Fruit fly (Drosophila melanogaster) whole organism, embryonic: ENCODE data around the gene CG7685.

ENCODE experiments used
- Aef1 ChIP-seq: fragments of 200-800 bp; sonication (Bioruptor generic); IDR thresholded peaks from 3 replicates; pipeline ENCODE4 v1.3.6; 2022; ENCODE audit warnings: missing biosample characterization, missing genetic modification characterization
- Atf6 ChIP-seq: fragments of 200-800 bp; sonication (Bioruptor generic); IDR thresholded peaks from 2 replicates; pipeline ENCODE4 v1.3.6; 2022; ENCODE audit warnings: missing biosample characterization, missing genetic modification characterization
- Bdp1 ChIP-seq: fragments of 200-800 bp; sonication (Bioruptor generic); optimal IDR thresholded peaks from 3 replicates; lab custom pipeline; 2016; ENCODE audit warnings: missing biosample characterization, missing genetic modification characterization
- Bgb ChIP-seq: fragments of 200-800 bp; sonication (Bioruptor generic); IDR thresholded peaks from 2 replicates; pipeline ENCODE4 v1.3.6; 2022; ENCODE audit warnings: missing biosample characterization, missing genetic modification characterization; ENCODE audit not compliant: partially characterized antibody
- Bteb2 ChIP-seq: fragments of 200-800 bp; sonication (Bioruptor generic); optimal IDR thresholded peaks from 2 replicates; lab custom pipeline; 2016; ENCODE audit warnings: missing biosample characterization, missing genetic modification characterization
- CG10274 ChIP-seq: fragments of 200-800 bp; sonication (Bioruptor generic); optimal IDR thresholded peaks from 3 replicates; lab custom pipeline; 2017; ENCODE audit warnings: missing biosample characterization, mild to moderate bottlenecking, missing genetic modification characterization
- CG10654 ChIP-seq: fragments of 200-800 bp; sonication (Bioruptor generic); optimal IDR thresholded peaks from 2 replicates; lab custom pipeline; 2016; ENCODE audit warnings: missing biosample characterization, missing genetic modification characterization
- CG12104 ChIP-seq: fragments of 200-800 bp; sonication (Bioruptor generic); optimal IDR thresholded peaks from 3 replicates; lab custom pipeline; 2016; ENCODE audit warnings: missing biosample characterization, missing genetic modification characterization
- CG12942 ChIP-seq: fragments of 200-800 bp; sonication (Bioruptor generic); optimal IDR thresholded peaks from 3 replicates; lab custom pipeline; 2016; ENCODE audit warnings: missing biosample characterization, missing genetic modification characterization
- CG13296 ChIP-seq: fragments of 200-800 bp; sonication (Bioruptor generic); optimal IDR thresholded peaks from 3 replicates; lab custom pipeline; 2018; ENCODE audit warnings: missing biosample characterization, mild to moderate bottlenecking, missing genetic modification characterization
- CG14441 ChIP-seq: fragments of 200-800 bp; sonication (Bioruptor generic); IDR thresholded peaks from 2 replicates; pipeline ENCODE4 v1.3.6; 2022; ENCODE audit warnings: missing biosample characterization, missing genetic modification characterization
- CG14860 ChIP-seq: fragments of 200-800 bp; sonication (Bioruptor generic); IDR thresholded peaks from 3 replicates; pipeline ENCODE4 v1.3.6; 2022; ENCODE audit warnings: missing biosample characterization, missing genetic modification characterization; ENCODE audit not compliant: partially characterized antibody
- CG1603 ChIP-seq: fragments of 200-800 bp; sonication (Bioruptor generic); optimal IDR thresholded peaks from 2 replicates; lab custom pipeline; 2019; ENCODE audit warnings: missing biosample characterization, mild to moderate bottlenecking, missing genetic modification characterization, moderate library complexity
- CG17829 ChIP-seq: fragments of 200-800 bp; optimal IDR thresholded peaks from 2 replicates; lab custom pipeline; 2019; ENCODE audit warnings: missing biosample characterization, mild to moderate bottlenecking, missing genetic modification characterization, moderate library complexity
- CG2199 ChIP-seq: fragments of 200-800 bp; sonication (Bioruptor generic); IDR thresholded peaks from 3 replicates; pipeline ENCODE4 v1.3.6; 2022; ENCODE audit warnings: missing biosample characterization, missing genetic modification characterization
- CG30431 ChIP-seq: fragments of 200-800 bp; sonication (Bioruptor generic); optimal IDR thresholded peaks from 2 replicates; lab custom pipeline; 2017; ENCODE audit warnings: missing biosample characterization, missing genetic modification characterization
- CG34224 ChIP-seq: fragments of 200-800 bp; sonication (Bioruptor generic); IDR thresholded peaks from 3 replicates; pipeline ENCODE4 v1.3.6; 2022; ENCODE audit warnings: missing biosample characterization, missing genetic modification characterization; ENCODE audit not compliant: partially characterized antibody
- CG3995 ChIP-seq: fragments of 200-800 bp; sonication (Bioruptor generic); optimal IDR thresholded peaks from 3 replicates; lab custom pipeline; 2016; ENCODE audit warnings: missing biosample characterization, missing genetic modification characterization
- CG4424 ChIP-seq: fragments of 200-800 bp; sonication (Bioruptor generic); optimal IDR thresholded peaks from 3 replicates; lab custom pipeline; 2016; ENCODE audit warnings: missing biosample characterization, missing genetic modification characterization
- CG6254 ChIP-seq: fragments of 200-800 bp; sonication (Bioruptor generic); optimal IDR thresholded peaks from 3 replicates; lab custom pipeline; 2017; ENCODE audit warnings: mild to moderate bottlenecking, missing biosample characterization, missing genetic modification reagents, missing genetic modification characterization
- CG6654 ChIP-seq: fragments of 200-800 bp; sonication (Bioruptor generic); optimal IDR thresholded peaks from 2 replicates; lab custom pipeline; 2017; ENCODE audit warnings: missing biosample characterization, mild to moderate bottlenecking, missing genetic modification characterization
- CG8765 ChIP-seq: fragments of 200-800 bp; sonication (Bioruptor generic); IDR thresholded peaks from 2 replicates; pipeline ENCODE4 v1.3.6; 2022; ENCODE audit warnings: missing biosample characterization, missing genetic modification characterization
- CG9797 ChIP-seq: fragments of 200-800 bp; sonication (Bioruptor generic); optimal IDR thresholded peaks from 3 replicates; lab custom pipeline; 2018; ENCODE audit warnings: missing biosample characterization, mild to moderate bottlenecking, missing genetic modification characterization
- Dll ChIP-seq: fragments of 200-800 bp; sonication (Bioruptor generic); IDR thresholded peaks from 4 replicates; pipeline ENCODE4 v1.3.6; 2022; ENCODE audit warnings: missing biosample characterization, missing genetic modification characterization; ENCODE audit not compliant: partially characterized antibody
- E2f1 ChIP-seq: fragments of 200-800 bp; sonication (Bioruptor generic); IDR thresholded peaks from 2 replicates; pipeline ENCODE4 v1.3.6; 2022; ENCODE audit warnings: missing biosample characterization, missing genetic modification characterization
- ERR ChIP-seq: fragments of 200-800 bp; sonication (Bioruptor generic); optimal IDR thresholded peaks from 2 replicates; lab custom pipeline; 2016; ENCODE audit warnings: missing biosample characterization, missing genetic modification characterization
- Gsc ChIP-seq: fragments of 200-800 bp; sonication (Bioruptor generic); IDR thresholded peaks from 2 replicates; pipeline ENCODE4 v1.3.6; 2022; ENCODE audit warnings: missing biosample characterization, missing genetic modification characterization
- Gug ChIP-seq: fragments of 200-800 bp; sonication (Bioruptor generic); IDR thresholded peaks from 4 replicates; pipeline ENCODE4 v1.3.6; 2022; ENCODE audit warnings: missing biosample characterization, missing genetic modification characterization
- Med ChIP-seq: fragments of 200-800 bp; sonication (Bioruptor generic); peaks from one replicate; lab custom pipeline; 2016; ENCODE audit warnings: missing biosample characterization, missing genetic modification characterization, mild to moderate bottlenecking, inconsistent platforms, moderate library complexity
- Sox102F ChIP-seq: fragments of 200-800 bp; sonication (Bioruptor generic); optimal IDR thresholded peaks from 2 replicates; lab custom pipeline; 2018; ENCODE audit warnings: missing biosample characterization, mild to moderate bottlenecking, missing genetic modification characterization, moderate library complexity
- TFAM ChIP-seq: fragments of 200-800 bp; sonication (Bioruptor generic); optimal IDR thresholded peaks from 2 replicates; lab custom pipeline; 2017; ENCODE audit warnings: missing biosample characterization, missing genetic modification characterization, inconsistent platforms
- abd-A ChIP-seq: fragments of 200-800 bp; sonication (Bioruptor generic); optimal IDR thresholded peaks from 3 replicates; lab custom pipeline; 2019; ENCODE audit warnings: missing biosample characterization, mild to moderate bottlenecking, missing genetic modification characterization, moderate library complexity
- az2 ChIP-seq: fragments of 200-800 bp; sonication (Bioruptor generic); optimal IDR thresholded peaks from 3 replicates; lab custom pipeline; 2016; ENCODE audit warnings: missing biosample characterization, missing genetic modification characterization
- chn ChIP-seq: fragments of 200-800 bp; sonication (Bioruptor generic); optimal IDR thresholded peaks from 2 replicates; lab custom pipeline; 2016; ENCODE audit warnings: missing biosample characterization, missing genetic modification characterization
- gro ChIP-seq: fragments of 200-800 bp; sonication (Bioruptor generic); optimal IDR thresholded peaks from 2 replicates; lab custom pipeline; 2016; ENCODE audit warnings: missing biosample characterization, missing genetic modification characterization
- gsb ChIP-seq: fragments of 200-800 bp; sonication (Bioruptor generic); IDR thresholded peaks from 2 replicates; pipeline ENCODE4 v1.3.6; 2022; ENCODE audit warnings: missing biosample characterization, missing genetic modification characterization
- inv ChIP-seq: fragments of 200-800 bp; sonication (Bioruptor generic); IDR thresholded peaks from 2 replicates; pipeline ENCODE4 v1.3.6; 2022; ENCODE audit warnings: missing biosample characterization, missing genetic modification characterization; ENCODE audit not compliant: partially characterized antibody
- ken ChIP-seq: fragments of 200-800 bp; sonication (Bioruptor generic); IDR thresholded peaks from 3 replicates; pipeline ENCODE4 v1.3.6; 2022; ENCODE audit warnings: missing biosample characterization, missing genetic modification characterization
- lab ChIP-seq: fragments of 200-800 bp; sonication (Bioruptor generic); optimal IDR thresholded peaks from 3 replicates; lab custom pipeline; 2017; ENCODE audit warnings: missing biosample characterization, missing genetic modification characterization, mild to moderate bottlenecking, moderate library complexity, missing genetic modification reagents
- lbe ChIP-seq: fragments of 200-800 bp; sonication (Bioruptor generic); optimal IDR thresholded peaks from 2 replicates; lab custom pipeline; 2016; ENCODE audit warnings: missing biosample characterization, mild to moderate bottlenecking, missing genetic modification characterization
- maf-S ChIP-seq: fragments of 200-800 bp; sonication (Bioruptor generic); optimal IDR thresholded peaks from 2 replicates; lab custom pipeline; 2016; ENCODE audit warnings: missing biosample characterization, missing genetic modification characterization
- mirr ChIP-seq: fragments of 200-800 bp; sonication (Bioruptor generic); optimal IDR thresholded peaks from 3 replicates; lab custom pipeline; 2018; ENCODE audit warnings: missing biosample characterization, mild to moderate bottlenecking, missing genetic modification characterization
- nom ChIP-seq: fragments of 200-800 bp; sonication (Bioruptor generic); optimal IDR thresholded peaks from 2 replicates; lab custom pipeline; 2017; ENCODE audit warnings: missing biosample characterization, missing genetic modification characterization, mild to moderate bottlenecking, moderate library complexity, missing genetic modification reagents
- tup ChIP-seq: fragments of 200-800 bp; sonication (Bioruptor generic); optimal IDR thresholded peaks from 2 replicates; lab custom pipeline; 2016; ENCODE audit warnings: missing biosample characterization, mild to moderate bottlenecking, missing genetic modification characterization, moderate library complexity
- tx ChIP-seq: fragments of 200-800 bp; sonication (Bioruptor generic); optimal IDR thresholded peaks from 2 replicates; lab custom pipeline; 2016; ENCODE audit warnings: missing biosample characterization, missing genetic modification characterization
- usp ChIP-seq: fragments of >200 bp; optimal IDR thresholded peaks from 2 replicates; lab custom pipeline; 2017; ENCODE audit warnings: missing biosample characterization, missing genetic modification characterization
- wor ChIP-seq: fragments of 200-800 bp; sonication (Bioruptor generic); IDR thresholded peaks from 2 replicates; pipeline ENCODE4 v1.3.6; 2022; ENCODE audit warnings: missing biosample characterization, missing genetic modification characterization
- zf30C ChIP-seq: fragments of 200-800 bp; sonication (Bioruptor generic); optimal IDR thresholded peaks from 3 replicates; lab custom pipeline; 2018; ENCODE audit warnings: missing biosample characterization, mild to moderate bottlenecking, missing genetic modification characterization

Gene CG7685

DNA sequence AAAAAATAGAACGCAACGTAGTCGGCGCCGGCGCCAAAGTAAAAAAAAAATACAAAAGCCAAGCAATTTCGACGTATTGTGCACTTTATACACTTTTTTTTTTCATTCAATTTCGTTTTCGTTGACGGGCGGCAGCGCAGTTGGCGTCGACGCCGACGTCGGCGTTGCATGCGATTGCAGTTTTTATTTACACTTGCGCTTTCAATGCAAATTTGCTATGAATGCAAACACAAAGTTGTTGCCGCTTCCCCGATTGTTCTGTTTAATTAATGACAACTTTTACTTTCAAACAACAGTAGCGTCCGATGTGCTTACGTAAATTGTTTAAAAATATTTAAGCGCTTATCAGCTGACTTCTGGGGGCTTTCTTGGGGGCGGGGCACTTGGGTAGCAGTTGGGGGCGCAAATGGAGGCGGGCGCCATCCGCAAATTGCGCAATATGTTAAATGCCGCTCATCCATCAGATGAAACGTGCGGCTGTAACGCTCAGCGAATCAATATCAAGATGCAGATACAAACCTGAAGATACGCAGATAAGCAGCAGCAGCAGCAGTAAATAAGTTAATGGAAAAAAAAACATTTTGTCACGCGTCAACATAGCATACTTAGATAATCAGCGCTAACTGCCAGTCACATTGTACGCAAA lies 33.6 kb downstream of the CG7685 start (continued):
- TF ChIP-seq CG1603 (tag; lab: Kevin White, UChicago) (peak; percentile 40), gsb (GFP tag; lab: Robert Waterston, UW) (no peak), CG30431 (no peak), E2f1 (no peak), CG3995 (no peak), Aef1 (GFP tag; lab: Robert Waterston, UW) (no peak), Gsc (no peak), az2 (GFP tag; lab: Kevin White, UChicago) (no peak), CG6254 (no peak), mirr (peak; percentile 50)

DNA sequence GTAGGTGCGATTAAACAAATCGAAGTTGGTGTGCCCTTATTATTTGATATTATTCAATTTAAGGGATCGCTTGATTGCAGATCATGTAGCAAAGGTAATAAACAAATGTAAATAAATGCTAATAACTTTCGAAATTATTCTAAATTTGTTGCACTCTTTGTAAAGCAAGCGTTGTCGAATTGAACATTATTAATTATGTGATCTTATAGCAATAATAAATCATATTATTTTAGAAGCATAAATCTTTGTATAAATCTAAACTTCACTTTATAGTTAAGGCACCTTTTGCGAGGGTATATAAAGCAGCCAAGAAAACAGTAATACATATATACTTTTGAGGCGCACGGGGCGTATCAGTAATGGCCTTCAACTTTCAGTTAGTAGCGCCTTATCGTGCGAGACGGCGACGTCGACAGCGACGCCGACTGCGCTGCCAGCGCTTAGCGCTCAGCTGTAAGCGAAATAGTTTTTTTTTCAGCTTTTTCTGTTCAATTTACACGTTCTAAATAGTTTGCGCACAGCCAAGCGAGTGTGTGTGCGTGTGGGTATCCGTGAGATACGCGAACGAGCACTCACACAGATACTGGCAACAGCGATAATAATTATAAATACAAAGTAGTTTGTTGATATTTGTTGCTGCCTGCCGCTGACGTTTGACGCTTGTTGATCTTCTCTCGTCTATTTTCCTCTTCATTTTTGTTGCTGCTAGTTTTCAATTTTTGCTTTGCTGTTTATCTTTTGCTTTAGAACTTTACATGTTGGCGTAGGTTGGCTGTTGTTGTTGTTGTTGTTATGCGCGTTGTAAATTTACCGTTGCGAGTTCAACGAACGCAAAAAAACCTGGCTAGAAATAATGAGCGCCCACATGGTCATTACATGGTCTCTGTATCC lies 34.3 kb downstream of the CG7685 start:
- TF ChIP-seq CG14441 (GFP tag; lab: Robert Waterston, UW) (peak; percentile 12; the same call in 1 of the 2 replicates), CG9797 (no peak), zf30C (GFP tag; lab: Kevin White, UChicago) (no peak), TFAM (GFP tag; lab: Kevin White, UChicago) (no peak), CG6654 (GFP tag; lab: Kevin White, UChicago) (no peak), ERR (GFP tag; lab: Kevin White, UChicago) (peak; percentile 34), CG10654 (peak; percentile 35), Atf6 (GFP tag; lab: Robert Waterston, UW) (peak; percentile 69), usp (GFP tag; lab: Kevin White, UChicago) (no peak), Gug (GFP tag; lab: Robert Waterston, UW) (no peak), CG17829 (tag; lab: Kevin White, UChicago) (peak; percentile 9), nom (GFP tag; lab: Kevin White, UChicago) (no peak), Gsc (no peak), CG10274 (GFP tag; lab: Kevin White, UChicago) (peak; percentile 12), CG4424 (GFP tag; lab: Kevin White, UChicago) (no peak), Bgb (GFP tag; lab: Robert Waterston, UW) (no peak), lbe (GFP tag; lab: Kevin White, UChicago) (no peak), CG12104 (GFP tag; lab: Kevin White, UChicago) (peak; percentile 59), gro (peak; percentile 49), Med (GFP tag; lab: Kevin White, UChicago) (peak; percentile 89), wor (GFP tag; lab: Robert Waterston, UW) (no peak), CG12942 (GFP tag; lab: Kevin White, UChicago) (peak; percentile 13), lab (peak; percentile 74), CG8765 (no peak), tx (GFP tag; lab: Kevin White, UChicago) (no peak), chn (GFP tag; lab: Kevin White, UChicago) (no peak), Bteb2 (GFP tag; lab: Kevin White, UChicago) (peak; percentile 35), Sox102F (GFP tag; lab: Kevin White, UChicago) (peak; percentile 33), maf-S (peak; percentile 1), CG34224 (GFP tag; lab: Robert Waterston, UW) (no peak), CG13296 (GFP tag; lab: Kevin White, UChicago) (peak; percentile 73), abd-A (tag; lab: Kevin White, UChicago) (peak; percentile 30), Bdp1 (GFP tag; lab: Kevin White, UChicago) (peak; percentile 27), CG14860 (GFP tag; lab: Robert Waterston, UW) (no peak), ken (no peak), CG2199 (GFP tag; lab: Robert Waterston, UW) (no peak), tup (GFP tag; lab: Kevin White, UChicago) (no peak), Dll (GFP tag; lab: Robert Waterston, UW) (no peak), inv (GFP tag; lab: Robert Waterston, UW) (no peak)
